Fruit fly (Drosophila melanogaster): ENCODE measurements around the gene CG42327.

Gene CG42327

DNA sequence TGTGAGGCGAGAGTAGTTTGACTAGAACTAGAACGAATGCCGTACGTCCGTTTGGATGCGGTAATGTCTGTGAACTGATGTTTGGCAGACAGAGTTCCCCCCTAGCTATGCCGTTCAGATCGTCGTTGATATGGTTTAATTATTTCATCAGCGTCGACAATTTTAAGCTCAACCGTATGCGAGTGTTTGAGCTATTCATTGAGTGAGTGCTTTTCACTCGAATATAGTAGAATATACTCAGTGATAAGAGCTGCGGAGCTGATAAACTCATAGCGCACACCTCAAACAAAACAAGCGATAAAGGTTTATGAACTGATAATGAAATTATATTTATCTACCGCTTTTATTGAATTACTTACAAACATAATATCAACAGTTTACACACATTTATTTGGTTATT is 32.1 kb downstream of the CG42327 start, which contains the start of gene CG6834:
CG6834 (minus strand) TSS at position 79 of the 400 bp plus-strand sequence.
- TF ChIP-seq svp (GFP tag) = peak; percentile 71
- peak; percentile 49 for TF ChIP-seq fkh (GFP tag; optimal IDR thresholded peaks at IDR 0.05)
- no peak for TF ChIP-seq Gug (GFP tag; IDR thresholded peaks at IDR 0.05)
- TF ChIP-seq vri (GFP tag; optimal IDR thresholded peaks at IDR 0.05) = peak; percentile 64

DNA sequence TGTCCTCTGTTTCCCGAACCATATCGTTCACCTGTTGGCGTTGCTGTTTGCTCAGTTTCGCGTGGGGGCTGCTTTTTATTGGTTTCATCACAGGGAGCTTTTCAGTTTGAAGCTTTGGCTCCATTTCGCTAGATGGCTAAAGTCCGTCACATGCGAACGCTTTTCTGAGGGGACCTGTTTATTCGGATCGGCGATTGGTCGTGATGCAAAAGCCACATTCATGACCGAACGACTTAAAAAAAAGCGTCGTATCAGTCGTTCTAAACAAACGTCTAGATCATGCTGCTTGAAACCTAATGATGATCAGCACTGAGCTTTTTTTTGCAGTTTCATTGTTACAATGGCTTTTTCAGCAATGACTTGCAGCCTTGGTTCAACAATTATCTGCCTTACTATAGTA is 34.0 kb downstream of the CG42327 start, which contains the start of gene CG6908:
CG6908 (minus strand) TSS at position 152 of the 400 bp plus-strand sequence.
- TF ChIP-seq eg (GFP tag; IDR thresholded peaks at IDR 0.05) (0 out of 3 replicates have a peak, but pooled peaks have one; percentile 30), CG8119 (GFP tag; IDR thresholded peaks at IDR 0.05) (no peak; the same call in 2 of the 3 replicates), CG6276 (GFP tag; optimal IDR thresholded peaks at IDR 0.05) (peak; percentile 16), CG8632 (GFP tag; optimal IDR thresholded peaks at IDR 0.05) (no peak), Sox102F (GFP tag; optimal IDR thresholded peaks at IDR 0.05) (no peak), Hr4 (GFP tag; optimal IDR thresholded peaks at IDR 0.05) (no peak), salr (GFP tag; optimal IDR thresholded peaks at IDR 0.05) (no peak), cyc (GFP tag; optimal IDR thresholded peaks at IDR 0.05) (no peak), fkh (GFP tag; optimal IDR thresholded peaks at IDR 0.05) (no peak), net (GFP tag; optimal IDR thresholded peaks at IDR 0.05) (no peak), Smox (GFP tag; optimal IDR thresholded peaks at IDR 0.05) (no peak), CG15336 (GFP tag; IDR thresholded peaks at IDR 0.05) (0 out of 2 replicates have a peak, but pooled peaks have one; percentile 24), Sox15 (GFP tag; optimal IDR thresholded peaks at IDR 0.05) (no peak), svp (GFP tag) (peak; percentile 76), achi (GFP tag; optimal IDR thresholded peaks at IDR 0.05) (no peak), acj6 (GFP tag; optimal IDR thresholded peaks at IDR 0.05) (no peak), Eip93F (GFP tag; optimal IDR thresholded peaks at IDR 0.05) (no peak), dsx (GFP tag; optimal IDR thresholded peaks at IDR 0.05; ENCODE audit: poor library complexity, severe bottlenecking) (no peak), Blimp-1 (GFP tag; optimal IDR thresholded peaks at IDR 0.05) (no peak), Lpt (GFP tag; optimal IDR thresholded peaks at IDR 0.05) (no peak), vri (GFP tag; optimal IDR thresholded peaks at IDR 0.05) (peak; percentile 45), CG10631 (GFP tag; optimal IDR thresholded peaks at IDR 0.05) (no peak), Met (GFP tag; optimal IDR thresholded peaks at IDR 0.05) (no peak), ss (GFP tag; optimal IDR thresholded peaks at IDR 0.05) (no peak)

dm6 chr3R:11690857-11691471 is 35.0 kb downstream of the CG42327 start:
- no peak for TF ChIP-seq CG6808 (GFP tag; optimal IDR thresholded peaks at IDR 0.05)
- TF ChIP-seq vri (GFP tag; optimal IDR thresholded peaks at IDR 0.05) = peak; percentile 24
- peak; percentile 9 for TF ChIP-seq Eip78C (GFP tag)
- TF ChIP-seq CG9139 (GFP tag; optimal IDR thresholded peaks at IDR 0.05) = no peak
- no peak for TF ChIP-seq CG3919 (GFP tag; optimal IDR thresholded peaks at IDR 0.05)
- no peak for TF ChIP-seq CG8119 (GFP tag; IDR thresholded peaks at IDR 0.05)
- no peak for TF ChIP-seq Lpt (GFP tag; optimal IDR thresholded peaks at IDR 0.05)
- TF ChIP-seq Sox102F (GFP tag; optimal IDR thresholded peaks at IDR 0.05) = no peak

DNA sequence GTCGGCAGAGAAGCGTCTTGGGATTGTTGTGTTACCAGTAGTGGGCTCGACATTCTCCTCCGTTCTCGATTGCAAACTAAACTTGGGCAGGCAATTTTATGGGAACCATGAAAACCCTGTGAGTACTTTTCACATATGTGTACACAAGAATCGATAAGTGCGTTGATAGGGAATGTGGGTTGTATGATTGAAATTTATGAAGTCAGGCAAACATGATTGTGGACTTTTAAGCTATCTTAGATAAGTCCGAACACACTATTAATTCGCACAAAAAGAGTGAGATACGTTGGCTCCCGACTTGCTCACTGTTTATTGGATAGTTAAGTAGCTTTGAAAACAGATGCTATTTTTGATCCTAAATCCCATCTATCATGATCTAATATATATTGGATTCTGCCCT is 35.8 kb downstream of the CG42327 start, which contains the start of gene CG18765:
CG18765 (minus strand) TSS at position 53 of the 400 bp plus-strand sequence.
- TF ChIP-seq achi (GFP tag; optimal IDR thresholded peaks at IDR 0.05) (no peak), fkh (GFP tag; optimal IDR thresholded peaks at IDR 0.05) (peak; percentile 10)

DNA sequence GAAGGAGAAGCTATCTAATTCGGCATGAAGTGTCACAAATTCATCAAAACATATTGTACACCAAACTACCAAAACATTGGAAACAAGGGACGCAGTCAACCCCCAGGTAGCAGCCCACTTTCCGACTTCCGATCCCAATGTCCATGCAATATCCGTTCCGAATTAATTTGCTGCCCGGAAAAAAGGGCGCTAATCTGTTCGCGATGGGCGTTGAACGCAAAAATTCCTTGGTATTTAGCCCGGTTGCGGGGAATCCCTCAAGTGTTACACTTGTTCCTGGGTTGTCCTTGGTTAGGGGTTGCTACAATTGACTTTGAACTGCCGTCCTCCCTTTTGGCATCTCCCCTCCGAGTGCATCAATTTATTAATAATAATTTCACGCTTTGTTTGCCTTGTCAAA is 36.6 kb downstream of the CG42327 start:
- no peak for TF ChIP-seq Hr39 (GFP tag; optimal IDR thresholded peaks at IDR 0.05)
- no peak for TF ChIP-seq CG32006 (GFP tag; optimal IDR thresholded peaks at IDR 0.05)
- no peak for TF ChIP-seq Gug (GFP tag; IDR thresholded peaks at IDR 0.05)
- TF ChIP-seq Blimp-1 (GFP tag; optimal IDR thresholded peaks at IDR 0.05) = no peak
- no peak for TF ChIP-seq CG16779 (tag; optimal IDR thresholded peaks at IDR 0.05)
- TF ChIP-seq lz (GFP tag; optimal IDR thresholded peaks at IDR 0.05) = no peak
- no peak for TF ChIP-seq Smox (GFP tag; optimal IDR thresholded peaks at IDR 0.05)
